Fruit fly (Drosophila melanogaster) whole organism, embryonic: ENCODE results near the gene Mtp.
A peak's percentile ranks its signal among the peaks of the same experiment; 100 is the strongest.

Experiments
- Aef1 ChIP-seq: fragments of 200-800 bp; sonication (Bioruptor generic); IDR thresholded peaks from 3 replicates; pipeline ENCODE4 v1.3.6; 2022; ENCODE audit warnings: missing biosample characterization, missing genetic modification characterization
- Atf6 ChIP-seq: fragments of 200-800 bp; sonication (Bioruptor generic); IDR thresholded peaks from 2 replicates; pipeline ENCODE4 v1.3.6; 2022; ENCODE audit warnings: missing biosample characterization, missing genetic modification characterization
- CG11695 ChIP-seq: fragments of 200-800 bp; sonication (Bioruptor generic); IDR thresholded peaks from 3 replicates; pipeline ENCODE4 v1.3.6; 2022; ENCODE audit warnings: missing biosample characterization, missing genetic modification characterization
- CG11723 ChIP-seq: fragments of 200-800 bp; sonication (Bioruptor generic); optimal IDR thresholded peaks from 2 replicates; lab custom pipeline; 2017; ENCODE audit warnings: missing biosample characterization, mild to moderate bottlenecking, missing genetic modification characterization
- CG12299 ChIP-seq: fragments of 200-800 bp; sonication (Bioruptor generic); optimal IDR thresholded peaks from 2 replicates; lab custom pipeline; 2018; ENCODE audit warnings: missing biosample characterization, mild to moderate bottlenecking, missing genetic modification characterization
- CG15073 ChIP-seq: fragments of 200-800 bp; sonication (Bioruptor generic); optimal IDR thresholded peaks from 2 replicates; lab custom pipeline; 2016; ENCODE audit warnings: missing biosample characterization, missing genetic modification characterization
- CG17186 ChIP-seq: fragments of 200-800 bp; sonication (Bioruptor generic); optimal IDR thresholded peaks from 3 replicates; lab custom pipeline; 2017; ENCODE audit warnings: missing biosample characterization, missing genetic modification reagents, missing genetic modification characterization
- CG17359 ChIP-seq: fragments of 200-800 bp; sonication (Bioruptor generic); optimal IDR thresholded peaks from 3 replicates; lab custom pipeline; 2018; ENCODE audit warnings: missing biosample characterization, mild to moderate bottlenecking, missing genetic modification characterization, moderate library complexity
- CG17802 ChIP-seq: fragments of 200-800 bp; sonication (Bioruptor generic); optimal IDR thresholded peaks from 2 replicates; lab custom pipeline; 2018; ENCODE audit warnings: missing biosample characterization, mild to moderate bottlenecking, missing genetic modification characterization, moderate library complexity
- CG30431 ChIP-seq: fragments of 200-800 bp; sonication (Bioruptor generic); optimal IDR thresholded peaks from 2 replicates; lab custom pipeline; 2017; ENCODE audit warnings: missing biosample characterization, missing genetic modification characterization
- CG32767 ChIP-seq: fragments of 200-800 bp; sonication (Bioruptor generic); IDR thresholded peaks from 2 replicates; pipeline ENCODE4 v1.3.6; 2022; ENCODE audit warnings: missing biosample characterization, missing genetic modification characterization
- CG3726 ChIP-seq: fragments of 200-800 bp; sonication (Bioruptor generic); IDR thresholded peaks from 3 replicates; pipeline ENCODE4, ENCODE4 v1.3.6; 2022; ENCODE audit warnings: missing biosample characterization, missing genetic modification characterization
- CG4360 ChIP-seq: fragments of 200-800 bp; sonication (Bioruptor generic); IDR thresholded peaks from 2 replicates; pipeline ENCODE4 v1.3.6; 2022; ENCODE audit warnings: missing biosample characterization, missing genetic modification characterization
- CG5180 ChIP-seq: fragments of 200-800 bp; sonication (Bioruptor generic); optimal IDR thresholded peaks from 3 replicates; lab custom pipeline; 2017; ENCODE audit warnings: missing biosample characterization, missing genetic modification characterization, mild to moderate bottlenecking, moderate library complexity, missing genetic modification reagents
- CG6272 ChIP-seq: fragments of 200-800 bp; sonication (Bioruptor generic); IDR thresholded peaks from 2 replicates; pipeline ENCODE4 v1.3.6; 2022; ENCODE audit warnings: missing biosample characterization, missing genetic modification characterization
- CG6791 ChIP-seq: fragments of 200-800 bp; sonication (Bioruptor generic); IDR thresholded peaks from 3 replicates; pipeline ENCODE4 v1.3.6; 2022; ENCODE audit warnings: missing biosample characterization, missing genetic modification characterization; ENCODE audit not compliant: partially characterized antibody
- CG7556 ChIP-seq: fragments of 200-800 bp; sonication (Bioruptor generic); optimal IDR thresholded peaks from 2 replicates; lab custom pipeline; 2017; ENCODE audit warnings: missing biosample characterization, mild to moderate bottlenecking, missing genetic modification characterization
- CG7963 ChIP-seq: fragments of 200-800 bp; sonication (Bioruptor generic); IDR thresholded peaks from 3 replicates; pipeline ENCODE4 v1.3.6; 2022; ENCODE audit warnings: missing biosample characterization, missing genetic modification characterization; ENCODE audit not compliant: partially characterized antibody
- CG8089 ChIP-seq: fragments of 200-800 bp; sonication (Bioruptor generic); optimal IDR thresholded peaks from 3 replicates; lab custom pipeline; 2016; ENCODE audit warnings: missing biosample characterization, missing genetic modification characterization
- Dad ChIP-seq: fragments of 200-800 bp; sonication (Bioruptor generic); optimal IDR thresholded peaks from 3 replicates; lab custom pipeline; 2016; ENCODE audit warnings: missing biosample characterization, missing genetic modification characterization
- Doc2 ChIP-seq: fragments of 200-800 bp; sonication (Bioruptor generic); IDR thresholded peaks from 2 replicates; pipeline ENCODE4 v1.3.6; 2022; ENCODE audit warnings: missing biosample characterization, missing genetic modification characterization
- Dp ChIP-seq: fragments of 200-800 bp; sonication (Bioruptor generic); optimal IDR thresholded peaks from 2 replicates; lab custom pipeline; 2018; ENCODE audit warnings: missing biosample characterization, mild to moderate bottlenecking, missing genetic modification characterization, moderate library complexity
- Ets65A ChIP-seq: fragments of 200-800 bp; sonication (Bioruptor generic); peaks from one replicate; lab custom pipeline; 2016; ENCODE audit warnings: missing biosample characterization, missing genetic modification characterization
- Fer3 ChIP-seq: fragments of 200-800 bp; sonication (Bioruptor generic); optimal IDR thresholded peaks from 2 replicates; lab custom pipeline; 2018; ENCODE audit warnings: missing biosample characterization, mild to moderate bottlenecking, missing genetic modification characterization, moderate library complexity
- GATAe ChIP-seq: fragments of 200-800 bp; sonication (Bioruptor generic); conservative IDR thresholded peaks from 2 replicates; pipeline ENCODE4 v1.3.6; 2022; ENCODE audit warnings: missing biosample characterization, missing genetic modification characterization
- HmgD ChIP-seq: fragments of 200-800 bp; sonication (Bioruptor generic); optimal IDR thresholded peaks from 3 replicates; lab custom pipeline; 2016; ENCODE audit warnings: missing biosample characterization, missing genetic modification characterization
- Hsf ChIP-seq: fragments of 200-800 bp; sonication (Bioruptor generic); optimal IDR thresholded peaks from 3 replicates; lab custom pipeline; 2016; ENCODE audit warnings: missing biosample characterization, missing genetic modification characterization
- Lpt ChIP-seq: fragments of >200 bp; optimal IDR thresholded peaks from 2 replicates; lab custom pipeline; 2018; ENCODE audit warnings: missing biosample characterization, missing genetic modification characterization
- MESR4 ChIP-seq: fragments of 200-800 bp; sonication (Bioruptor generic); optimal IDR thresholded peaks from 2 replicates; lab custom pipeline; 2018; ENCODE audit warnings: missing biosample characterization, mild to moderate bottlenecking, missing genetic modification characterization, moderate library complexity
- Max ChIP-seq: fragments of 200-800 bp; sonication (Bioruptor generic); optimal IDR thresholded peaks from 2 replicates; lab custom pipeline; 2016; ENCODE audit warnings: missing biosample characterization, mild to moderate bottlenecking, missing genetic modification characterization
- Mrtf ChIP-seq: fragments of 200-800 bp; sonication (Bioruptor generic); IDR thresholded peaks from 3 replicates; pipeline ENCODE4 v1.3.6; 2022; ENCODE audit warnings: missing biosample characterization, missing genetic modification characterization
- PHDP ChIP-seq: fragments of 200-800 bp; sonication (Bioruptor generic); optimal IDR thresholded peaks from 3 replicates; lab custom pipeline; 2018; ENCODE audit warnings: missing biosample characterization, mild to moderate bottlenecking, missing genetic modification characterization, moderate library complexity
- Sox102F ChIP-seq: fragments of 200-800 bp; sonication (Bioruptor generic); optimal IDR thresholded peaks from 2 replicates; lab custom pipeline; 2018; ENCODE audit warnings: missing biosample characterization, mild to moderate bottlenecking, missing genetic modification characterization, moderate library complexity
- Tbp ChIP-seq: fragments of >200 bp; optimal IDR thresholded peaks from 2 replicates; lab custom pipeline; 2018; ENCODE audit warnings: missing biosample characterization, missing genetic modification characterization
- bigmax ChIP-seq: fragments of 200-800 bp; sonication (Bioruptor generic); optimal IDR thresholded peaks from 2 replicates; lab custom pipeline; 2018; ENCODE audit warnings: missing biosample characterization, mild to moderate bottlenecking, missing genetic modification characterization
- eve ChIP-seq, 2 experiments: fragments of >200 bp; optimal IDR thresholded peaks; 2 replicates each; lab custom pipeline; 2017; ENCODE audit warnings: missing biosample characterization in 2 of 2, missing genetic modification characterization in 2 of 2
- ewg ChIP-seq: fragments of 200-800 bp; sonication (Bioruptor generic); optimal IDR thresholded peaks from 3 replicates; lab custom pipeline; 2017; ENCODE audit warnings: mild to moderate bottlenecking, missing biosample characterization, missing genetic modification reagents, missing genetic modification characterization
- fu2 ChIP-seq: fragments of 200-800 bp; sonication (Bioruptor generic); optimal IDR thresholded peaks from 2 replicates; lab custom pipeline; 2016; ENCODE audit warnings: missing biosample characterization, missing genetic modification characterization
- gsb-n ChIP-seq: fragments of 200-800 bp; sonication (Bioruptor generic); optimal IDR thresholded peaks from 3 replicates; lab custom pipeline; 2018; ENCODE audit warnings: missing biosample characterization, mild to moderate bottlenecking, missing genetic modification characterization
- hth ChIP-seq: fragments of >200 bp; optimal IDR thresholded peaks from 2 replicates; lab custom pipeline; 2017; ENCODE audit warnings: inconsistent platforms
- jigr1 ChIP-seq: fragments of 200-800 bp; sonication (Bioruptor generic); IDR thresholded peaks from 3 replicates; pipeline ENCODE4 v1.3.6; 2022; ENCODE audit warnings: missing biosample characterization, missing genetic modification characterization
- jumu ChIP-seq: fragments of 200-800 bp; sonication (Bioruptor generic); optimal IDR thresholded peaks from 3 replicates; lab custom pipeline; 2016; ENCODE audit warnings: missing biosample characterization, missing genetic modification characterization
- kah ChIP-seq: fragments of 200-800 bp; sonication (Bioruptor generic); optimal IDR thresholded peaks from 2 replicates; lab custom pipeline; 2018; ENCODE audit warnings: missing biosample characterization, mild to moderate bottlenecking, missing genetic modification characterization
- lov ChIP-seq, 2 experiments: fragments of 200-800 bp in 1 of 2; fragments of >200 bp in 1 of 2; sonication (Bioruptor generic) in 1 of 2; IDR thresholded peaks in 1 of 2; optimal IDR thresholded peaks in 1 of 2; 2 replicates in 1 of 2; 3 replicates in 1 of 2; pipeline versions ENCODE4 v1.3.6 to Lab custom; 2017 to 2022; ENCODE audit warnings: missing biosample characterization in 1 of 2, missing genetic modification characterization in 1 of 2
- pho ChIP-seq: fragments of 200-800 bp; sonication (Bioruptor generic); optimal IDR thresholded peaks from 2 replicates; lab custom pipeline; 2016; ENCODE audit warnings: missing biosample characterization, missing genetic modification characterization
- schlank ChIP-seq: fragments of 200-800 bp; sonication (Bioruptor generic); optimal IDR thresholded peaks from 2 replicates; lab custom pipeline; 2018; ENCODE audit warnings: missing biosample characterization, mild to moderate bottlenecking, missing genetic modification characterization
- sqz ChIP-seq: fragments of 200-800 bp; sonication (Bioruptor generic); optimal IDR thresholded peaks from 3 replicates; lab custom pipeline; 2018; ENCODE audit warnings: missing biosample characterization, mild to moderate bottlenecking, missing genetic modification characterization
- tna ChIP-seq: fragments of 200-800 bp; sonication (Bioruptor generic); IDR thresholded peaks from 2 replicates; pipeline ENCODE4 v1.3.6; 2022; ENCODE audit warnings: missing biosample characterization, missing genetic modification characterization; ENCODE audit not compliant: partially characterized antibody
- wdn ChIP-seq: fragments of 200-800 bp; sonication (Bioruptor generic); IDR thresholded peaks from 2 replicates; pipeline ENCODE4 v1.3.6; 2022; ENCODE audit warnings: missing biosample characterization, missing genetic modification characterization
- wor ChIP-seq: fragments of 200-800 bp; sonication (Bioruptor generic); IDR thresholded peaks from 2 replicates; pipeline ENCODE4 v1.3.6; 2022; ENCODE audit warnings: missing biosample characterization, missing genetic modification characterization

Mtp gene

dm6 chr2L:20896681-20897341 is 25.9 kb downstream of the Mtp start (continued):
- peak; percentile 46 for TF ChIP-seq CG8089 (GFP tag; lab: Kevin White, UChicago)
- TF ChIP-seq tna (GFP tag; lab: Robert Waterston, UW), result no peak
- TF ChIP-seq hth, result no peak
- no peak for TF ChIP-seq CG6272
- no peak for TF ChIP-seq jumu (GFP tag; lab: Kevin White, UChicago)
- no peak for TF ChIP-seq Max (GFP tag; lab: Kevin White, UChicago)
- peak; percentile 72 for TF ChIP-seq CG5180 (GFP tag; lab: Kevin White, UChicago)
- peak; percentile 62 for TF ChIP-seq kah (GFP tag; lab: Kevin White, UChicago)
- peak; percentile 39 for TF ChIP-seq Sox102F (GFP tag; lab: Kevin White, UChicago)
- no peak for TF ChIP-seq ewg
- TF ChIP-seq GATAe (GFP tag; lab: Robert Waterston, UW), result no peak
- no peak for TF ChIP-seq Doc2 (GFP tag; lab: Robert Waterston, UW)
- TF ChIP-seq CG32767 (GFP tag; lab: Robert Waterston, UW), result peak; percentile 19; the same call in 1 of the 2 replicates
- no peak for TF ChIP-seq Lpt (GFP tag; lab: Kevin White, UChicago)
- TF ChIP-seq CG11695 (GFP tag; lab: Robert Waterston, UW), result 0 out of 3 replicates have a peak, but pooled peaks have one; percentile 29
- TF ChIP-seq bigmax (GFP tag; lab: Kevin White, UChicago), result peak; percentile 33
- TF ChIP-seq Mrtf (GFP tag; lab: Robert Waterston, UW), result no peak
- no peak for TF ChIP-seq CG3726 (GFP tag; lab: Robert Waterston, UW)
- TF ChIP-seq Atf6 (GFP tag; lab: Robert Waterston, UW), result peak; percentile 42; the same call in 1 of the 2 replicates
- TF ChIP-seq CG17186 (GFP tag; lab: Kevin White, UChicago), result no peak
- TF ChIP-seq CG17359 (tag; lab: Kevin White, UChicago), result peak; percentile 67
- no peak for TF ChIP-seq Hsf (GFP tag; lab: Kevin White, UChicago)
- TF ChIP-seq Tbp (GFP tag; lab: Kevin White, UChicago), result no peak
- TF ChIP-seq CG12299 (tag; lab: Kevin White, UChicago), result peak; percentile 48
- no peak for TF ChIP-seq Ets65A (GFP tag; lab: Kevin White, UChicago)
- no peak for TF ChIP-seq CG7556 (GFP tag; lab: Kevin White, UChicago)
- TF ChIP-seq sqz (GFP tag; lab: Kevin White, UChicago), result peak; percentile 61
- peak; percentile 46 for TF ChIP-seq Fer3 (tag; lab: Kevin White, UChicago)
- TF ChIP-seq jigr1, result no peak
- no peak for TF ChIP-seq CG17802 (tag; lab: Kevin White, UChicago)
- no peak for TF ChIP-seq HmgD (GFP tag; lab: Kevin White, UChicago)
- no peak for TF ChIP-seq wor
- TF ChIP-seq eve (GFP tag; optimal IDR thresholded peaks at IDR 0.05; lab: Kevin White, UChicago), result peak in 1 of 2 experiments; percentile 20
- no peak for TF ChIP-seq wdn
- no peak for TF ChIP-seq fu2 (GFP tag; lab: Kevin White, UChicago)
- no peak for TF ChIP-seq Dad (GFP tag; lab: Kevin White, UChicago)
- no peak for TF ChIP-seq MESR4 (GFP tag; lab: Kevin White, UChicago)
- no peak for TF ChIP-seq pho
- TF ChIP-seq CG7963, result no peak
- TF ChIP-seq CG30431 (GFP tag; lab: Kevin White, UChicago), result no peak
- TF ChIP-seq lov (optimal IDR thresholded peaks at IDR 0.05; lab: Kevin White, UChicago), result no peak
- TF ChIP-seq lov (GFP tag; IDR thresholded peaks at IDR 0.05; lab: Robert Waterston, UW), result no peak
- TF ChIP-seq CG15073 (GFP tag; lab: Kevin White, UChicago), result no peak
- no peak for TF ChIP-seq Dp
- TF ChIP-seq CG11723 (GFP tag; lab: Kevin White, UChicago), result peak; percentile 43
- TF ChIP-seq Aef1 (GFP tag; lab: Robert Waterston, UW), result no peak
- peak; percentile 11 for TF ChIP-seq gsb-n (tag; lab: Kevin White, UChicago)
- peak; percentile 15 for TF ChIP-seq schlank
- TF ChIP-seq PHDP (tag; lab: Kevin White, UChicago), result peak; percentile 34
- TF ChIP-seq CG4360 (GFP tag; lab: Robert Waterston, UW), result no peak
- no peak for TF ChIP-seq CG6791 (GFP tag; lab: Robert Waterston, UW)
